Fruit fly (Drosophila melanogaster): ENCODE data around the gene Doc3.

dm6 chr3L:9044896-9045295 lies 39.9 kb downstream of the Doc3 start:
- no peak for TF ChIP-seq disco-r (GFP tag; optimal IDR thresholded peaks at IDR 0.05)
- TF ChIP-seq CG11504 (tag; optimal IDR thresholded peaks at IDR 0.05) = no peak
- TF ChIP-seq Sry-β (GFP tag; optimal IDR thresholded peaks at IDR 0.05) = no peak
- no peak for TF ChIP-seq Oaz (GFP tag; IDR thresholded peaks at IDR 0.05)
- TF ChIP-seq CG32767 (GFP tag; IDR thresholded peaks at IDR 0.05) = no peak
- TF ChIP-seq lmd (GFP tag; IDR thresholded peaks at IDR 0.05) = no peak
- TF ChIP-seq CG16863 (GFP tag; optimal IDR thresholded peaks at IDR 0.05) = no peak
- no peak for TF ChIP-seq maf-S (GFP tag; optimal IDR thresholded peaks at IDR 0.05)
- TF ChIP-seq CG43689 (GFP tag; IDR thresholded peaks at IDR 0.05) = no peak
- TF ChIP-seq crc (GFP tag; optimal IDR thresholded peaks at IDR 0.05) = no peak
- TF ChIP-seq CG8924 (tag; optimal IDR thresholded peaks at IDR 0.05) = no peak
- TF ChIP-seq Nf-YA (GFP tag; IDR thresholded peaks at IDR 0.05) = no peak

Data from whole organism, embryonic.